Worm (Caenorhabditis elegans) whole organism, L4 larva: ENCODE measurements around the gene rla-2.
A peak's percentile ranks its signal among the peaks of the same experiment; 100 is the strongest.

Source experiments
- D1046.2 ChIP-seq: fragments of 200-800 bp; sonication (Bioruptor generic); IDR thresholded peaks from 2 replicates; pipeline ENCODE4 v1.3.6; 2022; ENCODE audit warnings: missing genetic modification characterization, missing compliant biosample characterization
- F10B5.3 ChIP-seq: sonication (generic microtip); optimal IDR thresholded peaks from 2 replicates; lab custom pipeline; 2016; ENCODE audit warnings: mild to moderate bottlenecking, missing genetic modification characterization, missing compliant biosample characterization
- F26F4.8 ChIP-seq: fragments of 200-800 bp; sonication (Bioruptor generic); conservative IDR thresholded peaks from 2 replicates; pipeline ENCODE4 v1.3.6; 2022; ENCODE audit warnings: missing genetic modification characterization, missing compliant biosample characterization
- F37D6.2 ChIP-seq: sonication (generic microtip); optimal IDR thresholded peaks from 2 replicates; lab custom pipeline; 2016; ENCODE audit warnings: mild to moderate bottlenecking, missing genetic modification characterization, missing compliant biosample characterization
- Y75B8A.6 ChIP-seq: fragments of 200-800 bp; sonication (Bioruptor generic); IDR thresholded peaks from 2 replicates; pipeline ENCODE4 v1.3.6; 2022; ENCODE audit warnings: missing genetic modification reagents, missing genetic modification characterization, missing compliant biosample characterization
- ZK337.2 ChIP-seq: fragments of 200-800 bp; sonication (Bioruptor generic); IDR thresholded peaks from 2 replicates; pipeline ENCODE4 v1.3.6; 2022; ENCODE audit warnings: missing genetic modification reagents, missing genetic modification characterization, missing compliant biosample characterization
- ZK546.5 ChIP-seq, 2 experiments: sonication (generic microtip); optimal IDR thresholded peaks; 2 replicates each; lab custom pipeline; 2017; ENCODE audit warnings: missing biosample characterization in 2 of 2, missing genetic modification characterization in 2 of 2
- aha-1 ChIP-seq: fragments of 150-350 bp; peaks from one replicate; lab custom pipeline; 2014; ENCODE audit warnings: missing biosample characterization, missing genetic modification characterization
- arid-1 ChIP-seq: fragments of 200-800 bp; sonication (Bioruptor generic); conservative IDR thresholded peaks from 2 replicates; pipeline ENCODE4 v1.3.6; 2022; ENCODE audit warnings: missing genetic modification reagents, missing genetic modification characterization, missing compliant biosample characterization
- attf-4 ChIP-seq: sonication (generic microtip); optimal IDR thresholded peaks from 3 replicates; lab custom pipeline; 2017; ENCODE audit warnings: missing biosample characterization, missing genetic modification characterization
- ceh-20 ChIP-seq: fragments of 200-800 bp; sonication (Bioruptor generic); IDR thresholded peaks from 2 replicates; pipeline ENCODE4 v1.3.6; 2022; ENCODE audit warnings: missing genetic modification reagents, missing genetic modification characterization, missing compliant biosample characterization
- ceh-28 ChIP-seq: fragments of 150-350 bp; optimal IDR thresholded peaks from 2 replicates; lab custom pipeline; 2014; ENCODE audit warnings: missing biosample characterization, missing genetic modification reagents, missing genetic modification characterization
- ceh-44 ChIP-seq: fragments of 200-800 bp; sonication (Bioruptor generic); IDR thresholded peaks from 2 replicates; pipeline ENCODE4 v1.3.6; 2022; ENCODE audit warnings: missing genetic modification reagents, missing genetic modification characterization, missing compliant biosample characterization
- ceh-62 ChIP-seq: sonication (generic microtip); optimal IDR thresholded peaks from 2 replicates; lab custom pipeline; 2017; ENCODE audit warnings: missing biosample characterization, missing genetic modification characterization
- cey-2 ChIP-seq: sonication (generic microtip); optimal IDR thresholded peaks from 3 replicates; lab custom pipeline; 2017; ENCODE audit warnings: missing genetic modification characterization, mild to moderate bottlenecking, missing compliant biosample characterization, antibody characterized with exemption, borderline replicate concordance; ENCODE audit not compliant: insufficient read depth
- daf-12 ChIP-seq: fragments of 150-350 bp; optimal IDR thresholded peaks from 2 replicates; lab custom pipeline; 2014; ENCODE audit warnings: missing biosample characterization, missing genetic modification reagents, missing genetic modification characterization
- daf-16 ChIP-seq, 3 experiments: sonication (generic microtip); optimal IDR thresholded peaks; 2 replicates each; lab custom pipeline; 2016 to 2017; ENCODE audit warnings: missing genetic modification characterization in 3 of 3, missing genetic modification reagents in 3 of 3, mild to moderate bottlenecking in 2 of 3, missing compliant biosample characterization in 2 of 3, missing biosample characterization in 1 of 3, moderate library complexity in 1 of 3
- daf-19 ChIP-seq: fragments of 200-800 bp; sonication (Bioruptor generic); conservative IDR thresholded peaks from 2 replicates; pipeline ENCODE4 v1.3.6; 2022; ENCODE audit warnings: missing genetic modification characterization, missing compliant biosample characterization
- dmd-6 ChIP-seq: fragments of 200-800 bp; sonication (Bioruptor generic); IDR thresholded peaks from 2 replicates; pipeline ENCODE4 v1.3.6; 2022; ENCODE audit warnings: missing genetic modification reagents, missing genetic modification characterization, missing compliant biosample characterization
- dmd-8 ChIP-seq: fragments of 200-800 bp; sonication (Bioruptor generic); IDR thresholded peaks from 2 replicates; pipeline ENCODE4 v1.3.6; 2022; ENCODE audit warnings: missing genetic modification characterization, missing compliant biosample characterization
- dpl-1 ChIP-seq: fragments of 150-350 bp; optimal IDR thresholded peaks from 2 replicates; lab custom pipeline; 2014; ENCODE audit warnings: missing biosample characterization, missing genetic modification reagents, missing genetic modification characterization
- dve-1 ChIP-seq: sonication (generic microtip); optimal IDR thresholded peaks from 2 replicates; lab custom pipeline; 2017; ENCODE audit warnings: antibody characterized with exemption, mild to moderate bottlenecking, missing genetic modification characterization, missing compliant biosample characterization; ENCODE audit not compliant: insufficient read depth
- egl-43 ChIP-seq: fragments of 200-800 bp; sonication (Bioruptor generic); IDR thresholded peaks from 2 replicates; pipeline ENCODE4 v1.3.6; 2022; ENCODE audit warnings: missing genetic modification reagents, missing genetic modification characterization, missing compliant biosample characterization
- hif-1 ChIP-seq, 2 experiments: sonication (generic microtip); optimal IDR thresholded peaks; 2 replicates each; lab custom pipeline; 2016 to 2017; ENCODE audit warnings: missing compliant biosample characterization in 2 of 2, missing genetic modification characterization in 2 of 2, missing genetic modification reagents in 2 of 2, missing genotype in 2 of 2, mild to moderate bottlenecking in 1 of 2
- hlh-11 ChIP-seq: fragments of 200-800 bp; sonication (Bioruptor generic); optimal IDR thresholded peaks from 2 replicates; lab custom pipeline; 2018; ENCODE audit warnings: mild to moderate bottlenecking, missing genetic modification characterization, missing compliant biosample characterization
- hlh-30 ChIP-seq: sonication (generic microtip); optimal IDR thresholded peaks from 2 replicates; lab custom pipeline; 2017; ENCODE audit warnings: antibody characterized with exemption, mild to moderate bottlenecking, missing genetic modification characterization, missing compliant biosample characterization; ENCODE audit not compliant: insufficient read depth
- jun-1 ChIP-seq: fragments of 150-350 bp; optimal IDR thresholded peaks from 2 replicates; lab custom pipeline; 2014; ENCODE audit warnings: missing biosample characterization, missing genetic modification reagents, missing genetic modification characterization
- lin-15B ChIP-seq: fragments of 150-350 bp; sonication (generic microtip); optimal IDR thresholded peaks from 3 replicates; lab custom pipeline; 2014; ENCODE audit warnings: missing biosample characterization, missing genetic modification characterization
- lin-29 ChIP-seq: fragments of 200-800 bp; sonication (Bioruptor generic); IDR thresholded peaks from 2 replicates; pipeline ENCODE4 v1.3.6; 2022; ENCODE audit warnings: missing genetic modification reagents, missing genetic modification characterization, missing compliant biosample characterization
- lin-39 ChIP-seq: fragments of 150-350 bp; optimal IDR thresholded peaks from 2 replicates; lab custom pipeline; 2014; ENCODE audit warnings: missing biosample characterization, missing genetic modification reagents, missing genetic modification characterization
- madf-5 ChIP-seq, 2 experiments: fragments of 200-800 bp; sonication (Bioruptor generic); IDR thresholded peaks; 2 replicates each; pipeline ENCODE4 v1.3.6; 2022; ENCODE audit warnings: missing compliant biosample characterization in 2 of 2, missing genetic modification characterization in 2 of 2
- mdt-29 ChIP-seq: fragments of 200-800 bp; sonication (Bioruptor generic); IDR thresholded peaks from 2 replicates; pipeline ENCODE4 v1.3.6; 2022; ENCODE audit warnings: missing genetic modification reagents, missing genetic modification characterization, missing compliant biosample characterization
- nhr-10 ChIP-seq: fragments of 150-350 bp; optimal IDR thresholded peaks from 2 replicates; lab custom pipeline; 2014; ENCODE audit warnings: missing biosample characterization, missing genetic modification characterization
- nhr-111 ChIP-seq: fragments of 200-800 bp; sonication (Bioruptor generic); optimal IDR thresholded peaks from 2 replicates; lab custom pipeline; 2018; ENCODE audit warnings: mild to moderate bottlenecking, missing genetic modification characterization, missing compliant biosample characterization
- nhr-237 ChIP-seq: sonication (generic microtip); optimal IDR thresholded peaks from 2 replicates; lab custom pipeline; 2017; ENCODE audit warnings: missing biosample characterization, missing genetic modification characterization
- nhr-25 ChIP-seq: sonication (generic microtip); optimal IDR thresholded peaks from 2 replicates; lab custom pipeline; 2017; ENCODE audit warnings: missing genetic modification characterization, mild to moderate bottlenecking, missing compliant biosample characterization, antibody characterized with exemption, moderate library complexity, borderline replicate concordance; ENCODE audit not compliant: insufficient read depth
- nhr-28 ChIP-seq: fragments of 150-350 bp; optimal IDR thresholded peaks from 2 replicates; lab custom pipeline; 2014; ENCODE audit warnings: missing biosample characterization, missing genetic modification characterization
- nhr-42 ChIP-seq: fragments of 200-800 bp; sonication (Bioruptor generic); IDR thresholded peaks from 2 replicates; pipeline ENCODE4 v1.3.6; 2022; ENCODE audit warnings: missing genetic modification characterization, missing compliant biosample characterization
- nhr-6 ChIP-seq: fragments of 150-350 bp; optimal IDR thresholded peaks from 2 replicates; lab custom pipeline; 2014; ENCODE audit warnings: missing biosample characterization, missing genetic modification characterization
- nhr-76 ChIP-seq: fragments of 150-350 bp; optimal IDR thresholded peaks from 2 replicates; lab custom pipeline; 2014; ENCODE audit warnings: missing biosample characterization, missing genetic modification characterization
- pqm-1 ChIP-seq: sonication (generic microtip); optimal IDR thresholded peaks from 2 replicates; lab custom pipeline; 2017; ENCODE audit warnings: missing biosample characterization, missing genetic modification characterization
- rbr-2 ChIP-seq: sonication (generic microtip); optimal IDR thresholded peaks from 2 replicates; lab custom pipeline; 2016; ENCODE audit warnings: missing genotype, missing genetic modification characterization, missing compliant biosample characterization
- sdz-12 ChIP-seq: fragments of 200-800 bp; sonication (Bioruptor generic); optimal IDR thresholded peaks from 2 replicates; lab custom pipeline; 2018; ENCODE audit warnings: mild to moderate bottlenecking, missing genetic modification characterization, missing compliant biosample characterization
- set-16 ChIP-seq: fragments of 200-800 bp; sonication (Bioruptor generic); IDR thresholded peaks from 2 replicates; pipeline ENCODE4 v1.3.6; 2022; ENCODE audit warnings: missing genetic modification reagents, missing genetic modification characterization, missing compliant biosample characterization
- skn-1 ChIP-seq: fragments of 150-350 bp; optimal IDR thresholded peaks from 2 replicates; lab custom pipeline; 2014; ENCODE audit warnings: missing biosample characterization, missing genetic modification characterization
- snpc-1.2 ChIP-seq: fragments of 200-800 bp; sonication (Bioruptor generic); IDR thresholded peaks from 2 replicates; pipeline ENCODE4 v1.3.6; 2022; ENCODE audit warnings: missing genetic modification reagents, missing genetic modification characterization, missing compliant biosample characterization
- snpc-4 ChIP-seq: fragments of 150-350 bp; optimal IDR thresholded peaks from 2 replicates; lab custom pipeline; 2014; ENCODE audit warnings: missing biosample characterization, missing genetic modification characterization
- spr-1 ChIP-seq: sonication (generic microtip); optimal IDR thresholded peaks from 2 replicates; lab custom pipeline; 2016; ENCODE audit warnings: mild to moderate bottlenecking, missing genetic modification characterization, missing compliant biosample characterization
- unc-62 ChIP-seq, 3 experiments: fragments of 150-350 bp in 1 of 3; sonication (generic microtip); optimal IDR thresholded peaks in 2 of 3; peaks in 1 of 3; 1 replicate in 1 of 3; 2 replicates in 2 of 3; lab custom pipeline; 2014 to 2017; ENCODE audit warnings: missing biosample characterization in 3 of 3, missing genetic modification characterization in 3 of 3, missing genetic modification reagents in 3 of 3, missing genotype in 1 of 3
- zag-1 ChIP-seq: fragments of 150-350 bp; optimal IDR thresholded peaks from 2 replicates; lab custom pipeline; 2014; ENCODE audit warnings: missing biosample characterization, missing genetic modification characterization

Gene rla-2

ce11 chrIV:13334287-13334686 lies 35.8 kb downstream of the rla-2 start (continued):
- no peak for TF ChIP-seq spr-1
- TF ChIP-seq sdz-12 (GFP tag; lab: Kevin White, UChicago), result no peak
- TF ChIP-seq ZK337.2 (GFP tag; lab: Robert Waterston, UW), result no peak
- peak; percentile 48 for TF ChIP-seq hlh-30 (tag; lab: Kevin White, UChicago)
- no peak for TF ChIP-seq mdt-29 (GFP tag; lab: Robert Waterston, UW)
- no peak for TF ChIP-seq snpc-4 (tag; lab: Kevin White, UChicago)
- TF ChIP-seq rbr-2, result no peak
- TF ChIP-seq Y75B8A.6 (GFP tag; lab: Robert Waterston, UW), result no peak
- peak; percentile 16 for TF ChIP-seq hlh-11 (tag; lab: Kevin White, UChicago)
- TF ChIP-seq lin-29 (GFP tag; lab: Robert Waterston, UW), result no peak
- TF ChIP-seq nhr-42 (GFP tag; lab: Robert Waterston, UW), result no peak
- TF ChIP-seq set-16 (GFP tag; lab: Robert Waterston, UW), result no peak
- TF ChIP-seq aha-1 (tag; lab: Kevin White, UChicago), result no peak
- no peak for TF ChIP-seq nhr-237
- no peak for TF ChIP-seq nhr-10 (tag; lab: Kevin White, UChicago)
- no peak for TF ChIP-seq daf-16 (GFP tag; optimal IDR thresholded peaks at IDR 0.05; lab: Kevin White, UChicago)
- TF ChIP-seq daf-16 (tag; optimal IDR thresholded peaks at IDR 0.05; lab: Kevin White, UChicago), result peak; percentile 11
- TF ChIP-seq F10B5.3 (tag; lab: Kevin White, UChicago), result no peak
- TF ChIP-seq dmd-6, result peak; percentile 53
- no peak for TF ChIP-seq dpl-1
- TF ChIP-seq lin-15B (tag; lab: Kevin White, UChicago), result no peak
- peak in 1 of 2 experiments; percentile 76 for TF ChIP-seq unc-62 (GFP tag; optimal IDR thresholded peaks at IDR 0.05 in 1 of 2; lab: Kevin White, UChicago)
- TF ChIP-seq unc-62 (tag; optimal IDR thresholded peaks at IDR 0.05; lab: Kevin White, UChicago), result no peak
- no peak for TF ChIP-seq F26F4.8 (GFP tag; lab: Robert Waterston, UW)
- no peak for TF ChIP-seq nhr-76 (tag; lab: Kevin White, UChicago)
- no peak for TF ChIP-seq daf-19 (GFP tag; lab: Robert Waterston, UW)
- no peak for TF ChIP-seq skn-1 (tag; lab: Kevin White, UChicago)
- TF ChIP-seq hif-1 (tag; optimal IDR thresholded peaks at IDR 0.05; lab: Kevin White, UChicago), result peak in 1 of 2 experiments; percentile 27
- TF ChIP-seq egl-43 (GFP tag; lab: Robert Waterston, UW), result no peak
- TF ChIP-seq nhr-25, result no peak
- no peak for TF ChIP-seq attf-4
- no peak for TF ChIP-seq ceh-62
- no peak for TF ChIP-seq nhr-6
- peak; percentile 41 for TF ChIP-seq dve-1 (tag; lab: Kevin White, UChicago)
- TF ChIP-seq ceh-44 (GFP tag; lab: Robert Waterston, UW), result no peak
- peak; percentile 77 for TF ChIP-seq nhr-28
- no peak for TF ChIP-seq lin-39 (tag; lab: Kevin White, UChicago)
- TF ChIP-seq ceh-28 (tag; lab: Kevin White, UChicago), result no peak
- TF ChIP-seq ZK546.5 (tag; optimal IDR thresholded peaks at IDR 0.05; lab: Kevin White, UChicago), result no peak
- no peak for TF ChIP-seq D1046.2 (GFP tag; lab: Robert Waterston, UW)
- no peak for TF ChIP-seq daf-12 (tag; lab: Kevin White, UChicago)
- no peak for TF ChIP-seq jun-1 (tag; lab: Kevin White, UChicago)
- TF ChIP-seq ceh-20 (GFP tag; lab: Robert Waterston, UW), result no peak
- no peak for TF ChIP-seq madf-5 (GFP tag; IDR thresholded peaks at IDR 0.05; lab: Robert Waterston, UW)
- TF ChIP-seq zag-1, result no peak
- no peak for TF ChIP-seq dmd-8 (GFP tag; lab: Robert Waterston, UW)
- TF ChIP-seq F37D6.2 (tag; lab: Kevin White, UChicago), result no peak
- TF ChIP-seq nhr-111 (GFP tag; lab: Kevin White, UChicago), result no peak
- peak; percentile 11 for TF ChIP-seq pqm-1
- TF ChIP-seq arid-1 (GFP tag; lab: Robert Waterston, UW), result no peak
- no peak for TF ChIP-seq cey-2
- TF ChIP-seq snpc-1.2 (GFP tag; lab: Robert Waterston, UW), result no peak
